Fruit fly (Drosophila melanogaster) whole organism, embryonic: ENCODE results near the gene Rab9D.

Experiments used
- Adf1 ChIP-seq: fragments of 200-800 bp; sonication (Bioruptor generic); IDR thresholded peaks from 2 replicates; pipeline ENCODE4 v1.3.6; 2022; ENCODE audit warnings: missing biosample characterization, missing genetic modification characterization
- Blimp-1 ChIP-seq: fragments of 200-800 bp; sonication (Bioruptor generic); optimal IDR thresholded peaks from 3 replicates; lab custom pipeline; 2018; ENCODE audit warnings: missing biosample characterization, missing genetic modification characterization, mild to moderate bottlenecking, moderate library complexity, missing genetic modification reagents
- CG10366 ChIP-seq: fragments of 200-800 bp; sonication (Bioruptor generic); IDR thresholded peaks from 2 replicates; pipeline ENCODE4 v1.3.6; 2022; ENCODE audit warnings: missing biosample characterization, missing genetic modification characterization
- CG10462 ChIP-seq: fragments of 200-800 bp; sonication (Bioruptor generic); optimal IDR thresholded peaks from 2 replicates; lab custom pipeline; 2016; ENCODE audit warnings: missing biosample characterization, missing genetic modification characterization
- CG10959 ChIP-seq: fragments of 200-800 bp; sonication (Bioruptor generic); IDR thresholded peaks from 2 replicates; pipeline ENCODE4 v1.3.6; 2022; ENCODE audit warnings: missing biosample characterization, missing genetic modification characterization
- CG10979 ChIP-seq: fragments of 200-800 bp; sonication (Bioruptor generic); optimal IDR thresholded peaks from 2 replicates; lab custom pipeline; 2018; ENCODE audit warnings: missing biosample characterization, mild to moderate bottlenecking, missing genetic modification characterization, moderate library complexity
- CG11504 ChIP-seq: fragments of 200-800 bp; sonication (Bioruptor generic); optimal IDR thresholded peaks from 3 replicates; lab custom pipeline; 2019; ENCODE audit warnings: missing biosample characterization, mild to moderate bottlenecking, missing genetic modification characterization, moderate library complexity
- CG12942 ChIP-seq: fragments of 200-800 bp; sonication (Bioruptor generic); optimal IDR thresholded peaks from 3 replicates; lab custom pipeline; 2016; ENCODE audit warnings: missing biosample characterization, missing genetic modification characterization
- CG14050 ChIP-seq: fragments of 200-800 bp; sonication (Bioruptor generic); IDR thresholded peaks from 3 replicates; pipeline ENCODE4 v1.3.6; 2022; ENCODE audit warnings: missing biosample characterization, missing genetic modification characterization
- CG14710 ChIP-seq: fragments of 200-800 bp; sonication (Bioruptor generic); optimal IDR thresholded peaks from 3 replicates; lab custom pipeline; 2019; ENCODE audit warnings: missing biosample characterization, mild to moderate bottlenecking, missing genetic modification characterization, moderate library complexity
- CG1529 ChIP-seq: fragments of 200-800 bp; sonication (Bioruptor generic); optimal IDR thresholded peaks from 3 replicates; lab custom pipeline; 2018; ENCODE audit warnings: missing biosample characterization, missing genetic modification characterization
- CG15696 ChIP-seq: fragments of 200-800 bp; sonication (Bioruptor generic); optimal IDR thresholded peaks from 2 replicates; lab custom pipeline; 2019; ENCODE audit warnings: missing biosample characterization, mild to moderate bottlenecking, missing genetic modification characterization, moderate library complexity
- CG17361 ChIP-seq: fragments of 200-800 bp; sonication (Bioruptor generic); IDR thresholded peaks from 3 replicates; pipeline ENCODE4 v1.3.6; 2022; ENCODE audit warnings: missing biosample characterization, missing genetic modification characterization
- CG2120 ChIP-seq: fragments of 200-800 bp; sonication (Bioruptor generic); optimal IDR thresholded peaks from 3 replicates; lab custom pipeline; 2016; ENCODE audit warnings: missing biosample characterization, missing genetic modification characterization
- CG32767 ChIP-seq: fragments of 200-800 bp; sonication (Bioruptor generic); IDR thresholded peaks from 2 replicates; pipeline ENCODE4 v1.3.6; 2022; ENCODE audit warnings: missing biosample characterization, missing genetic modification characterization
- CG6272 ChIP-seq: fragments of 200-800 bp; sonication (Bioruptor generic); IDR thresholded peaks from 2 replicates; pipeline ENCODE4 v1.3.6; 2022; ENCODE audit warnings: missing biosample characterization, missing genetic modification characterization
- CG6654 ChIP-seq: fragments of 200-800 bp; sonication (Bioruptor generic); optimal IDR thresholded peaks from 2 replicates; lab custom pipeline; 2017; ENCODE audit warnings: missing biosample characterization, mild to moderate bottlenecking, missing genetic modification characterization
- CG6683 ChIP-seq: fragments of 200-800 bp; sonication (Bioruptor generic); optimal IDR thresholded peaks from 2 replicates; lab custom pipeline; 2017; ENCODE audit warnings: missing biosample characterization, mild to moderate bottlenecking, missing genetic modification characterization, missing genetic modification reagents
- CG7271 ChIP-seq: fragments of 200-800 bp; sonication (Bioruptor generic); optimal IDR thresholded peaks from 2 replicates; lab custom pipeline; 2018; ENCODE audit warnings: missing biosample characterization, mild to moderate bottlenecking, missing genetic modification characterization, moderate library complexity
- CG7372 ChIP-seq: fragments of 200-800 bp; sonication (Bioruptor generic); IDR thresholded peaks from 2 replicates; pipeline ENCODE4 v1.3.6; 2022; ENCODE audit warnings: missing biosample characterization, missing genetic modification characterization
- CG8281 ChIP-seq: fragments of 200-800 bp; sonication (Bioruptor generic); optimal IDR thresholded peaks from 2 replicates; lab custom pipeline; 2018; ENCODE audit warnings: missing biosample characterization, mild to moderate bottlenecking, missing genetic modification characterization, moderate library complexity
- CG8765 ChIP-seq: fragments of 200-800 bp; sonication (Bioruptor generic); IDR thresholded peaks from 2 replicates; pipeline ENCODE4 v1.3.6; 2022; ENCODE audit warnings: missing biosample characterization, missing genetic modification characterization
- CG9609 ChIP-seq: fragments of 200-800 bp; sonication (Bioruptor generic); optimal IDR thresholded peaks from 3 replicates; lab custom pipeline; 2016; ENCODE audit warnings: missing biosample characterization, missing genetic modification characterization
- CG9932 ChIP-seq: fragments of 200-800 bp; sonication (Bioruptor generic); IDR thresholded peaks from 2 replicates; pipeline ENCODE4 v1.3.6; 2022; ENCODE audit warnings: missing biosample characterization, missing genetic modification characterization
- Deaf1 ChIP-seq: fragments of 200-800 bp; optimal IDR thresholded peaks from 3 replicates; lab custom pipeline; 2019; ENCODE audit warnings: missing biosample characterization, mild to moderate bottlenecking, missing genetic modification characterization, moderate library complexity
- Fer2 ChIP-seq: fragments of 200-800 bp; sonication (Bioruptor generic); optimal IDR thresholded peaks from 2 replicates; lab custom pipeline; 2018; ENCODE audit warnings: missing biosample characterization, mild to moderate bottlenecking, missing genetic modification characterization, moderate library complexity
- H2.0 ChIP-seq: fragments of 200-800 bp; sonication (Bioruptor generic); IDR thresholded peaks from 2 replicates; pipeline ENCODE4 v1.3.6; 2022; ENCODE audit warnings: missing biosample characterization, missing genetic modification characterization
- HLH54F ChIP-seq: fragments of 200-800 bp; sonication (Bioruptor generic); optimal IDR thresholded peaks from 3 replicates; lab custom pipeline; 2016; ENCODE audit warnings: missing biosample characterization, missing genetic modification characterization
- HmgZ ChIP-seq: fragments of 200-800 bp; sonication (Bioruptor generic); optimal IDR thresholded peaks from 2 replicates; lab custom pipeline; 2018; ENCODE audit warnings: missing biosample characterization, mild to moderate bottlenecking, missing genetic modification characterization
- MTF-1 ChIP-seq: fragments of 200-800 bp; sonication (Bioruptor generic); optimal IDR thresholded peaks from 2 replicates; lab custom pipeline; 2018; ENCODE audit warnings: missing biosample characterization, mild to moderate bottlenecking, missing genetic modification characterization, borderline replicate concordance
- Med ChIP-seq: fragments of 200-800 bp; sonication (Bioruptor generic); peaks from one replicate; lab custom pipeline; 2016; ENCODE audit warnings: missing biosample characterization, missing genetic modification characterization, mild to moderate bottlenecking, inconsistent platforms, moderate library complexity
- NC2β ChIP-seq: fragments of 200-800 bp; sonication (Bioruptor generic); optimal IDR thresholded peaks from 2 replicates; lab custom pipeline; 2016; ENCODE audit warnings: missing biosample characterization, missing genetic modification characterization
- Sox102F ChIP-seq: fragments of 200-800 bp; sonication (Bioruptor generic); optimal IDR thresholded peaks from 2 replicates; lab custom pipeline; 2018; ENCODE audit warnings: missing biosample characterization, mild to moderate bottlenecking, missing genetic modification characterization, moderate library complexity
- Xrp1 ChIP-seq: fragments of 200-800 bp; sonication (Bioruptor generic); IDR thresholded peaks from 2 replicates; pipeline ENCODE4 v1.3.6; 2022; ENCODE audit warnings: missing biosample characterization, missing genetic modification characterization
- az2 ChIP-seq: fragments of 200-800 bp; sonication (Bioruptor generic); optimal IDR thresholded peaks from 3 replicates; lab custom pipeline; 2016; ENCODE audit warnings: missing biosample characterization, missing genetic modification characterization
- bab2 ChIP-seq: fragments of 200-800 bp; sonication (Bioruptor generic); optimal IDR thresholded peaks from 2 replicates; lab custom pipeline; 2016; ENCODE audit warnings: missing biosample characterization, missing genetic modification characterization
- chif ChIP-seq, 2 experiments: fragments of 200-800 bp; sonication (Bioruptor generic); optimal IDR thresholded peaks; 3 replicates each; lab custom pipeline; 2016; ENCODE audit warnings: missing biosample characterization in 2 of 2, missing genetic modification characterization in 2 of 2
- ci ChIP-seq: fragments of 200-800 bp; sonication (Bioruptor generic); IDR thresholded peaks from 3 replicates; pipeline ENCODE4 v1.3.6; 2022; ENCODE audit warnings: missing biosample characterization, missing genetic modification characterization
- ems ChIP-seq: fragments of 200-800 bp; sonication (Bioruptor generic); optimal IDR thresholded peaks from 3 replicates; lab custom pipeline; 2016; ENCODE audit warnings: missing biosample characterization, missing genetic modification characterization
- gro ChIP-seq: fragments of 200-800 bp; sonication (Bioruptor generic); optimal IDR thresholded peaks from 2 replicates; lab custom pipeline; 2016; ENCODE audit warnings: missing biosample characterization, missing genetic modification characterization
- inv ChIP-seq: fragments of 200-800 bp; sonication (Bioruptor generic); IDR thresholded peaks from 2 replicates; pipeline ENCODE4 v1.3.6; 2022; ENCODE audit warnings: missing biosample characterization, missing genetic modification characterization; ENCODE audit not compliant: partially characterized antibody
- jing ChIP-seq: fragments of 200-800 bp; sonication (Bioruptor generic); optimal IDR thresholded peaks from 2 replicates; lab custom pipeline; 2018; ENCODE audit warnings: missing biosample characterization, mild to moderate bottlenecking, missing genetic modification characterization
- mld ChIP-seq: fragments of 200-800 bp; sonication (Bioruptor generic); IDR thresholded peaks from 3 replicates; pipeline ENCODE4 v1.3.6; 2022; ENCODE audit warnings: missing biosample characterization, missing genetic modification characterization; ENCODE audit not compliant: partially characterized antibody
- pho ChIP-seq: fragments of 200-800 bp; sonication (Bioruptor generic); optimal IDR thresholded peaks from 2 replicates; lab custom pipeline; 2016; ENCODE audit warnings: missing biosample characterization, missing genetic modification characterization
- tgo ChIP-seq: fragments of 200-800 bp; sonication (Bioruptor generic); IDR thresholded peaks from 3 replicates; pipeline ENCODE4 v1.3.6; 2022; ENCODE audit warnings: missing biosample characterization, missing genetic modification characterization
- ttk ChIP-seq: fragments of 200-800 bp; sonication (Bioruptor generic); IDR thresholded peaks from 2 replicates; pipeline ENCODE4 v2.1.2; 2022; ENCODE audit warnings: missing biosample characterization, missing genetic modification characterization
- unc-4 ChIP-seq: fragments of 200-800 bp; sonication (Bioruptor generic); IDR thresholded peaks from 2 replicates; pipeline ENCODE4 v1.3.6; 2022; ENCODE audit warnings: missing biosample characterization, missing genetic modification characterization; ENCODE audit not compliant: partially characterized antibody
- zen2 ChIP-seq: fragments of 200-800 bp; sonication (Bioruptor generic); IDR thresholded peaks from 3 replicates; pipeline ENCODE4 v1.3.6; 2022; ENCODE audit warnings: missing biosample characterization, missing genetic modification characterization; ENCODE audit not compliant: partially characterized antibody

The Rab9D gene

dm6 chrX:10620144-10621005 lies 31.5 kb downstream of the Rab9D start, which contains the start of gene CG43347 (continued):
- TF ChIP-seq CG10366 (GFP tag; lab: Robert Waterston, UW) (peak; percentile 45), CG11504 (peak; percentile 85), az2 (peak; percentile 53), gro (GFP tag; lab: Kevin White, UChicago) (no peak), CG14710 (peak; percentile 43), CG14050 (GFP tag; lab: Robert Waterston, UW) (0 out of 3 replicates have a peak, but pooled peaks have one; percentile 25), tgo (GFP tag; lab: Robert Waterston, UW) (peak; percentile 49; the same call in 2 of the 3 replicates), H2.0 (GFP tag; lab: Robert Waterston, UW) (peak; percentile 22; the same call in 1 of the 2 replicates), Deaf1 (tag; lab: Kevin White, UChicago) (peak; percentile 89), CG15696 (tag; lab: Kevin White, UChicago) (peak; percentile 11), CG10979 (peak; percentile 69), Xrp1 (GFP tag; lab: Robert Waterston, UW) (peak; percentile 65), CG9609 (GFP tag; lab: Kevin White, UChicago) (no peak), MTF-1 (GFP tag; lab: Kevin White, UChicago) (no peak), CG8281 (peak; percentile 19), CG10462 (GFP tag; lab: Kevin White, UChicago) (no peak), Fer2 (tag; lab: Kevin White, UChicago) (peak; percentile 28), CG10959 (GFP tag; lab: Robert Waterston, UW) (no peak), ems (no peak), CG6272 (GFP tag; lab: Robert Waterston, UW) (0 out of 2 replicates have a peak, but pooled peaks have one; percentile 35), CG8765 (GFP tag; lab: Robert Waterston, UW) (no peak), Blimp-1 (GFP tag; lab: Kevin White, UChicago) (peak; percentile 60), zen2 (GFP tag; lab: Robert Waterston, UW) (no peak), CG2120 (peak; percentile 76), Adf1 (GFP tag; lab: Robert Waterston, UW) (peak; percentile 92), CG6683 (GFP tag; lab: Kevin White, UChicago) (peak; percentile 61), CG6654 (GFP tag; lab: Kevin White, UChicago) (no peak), CG1529 (peak; percentile 54), jing (peak; percentile 11), HmgZ (tag; lab: Kevin White, UChicago) (peak; percentile 34), ci (GFP tag; lab: Robert Waterston, UW) (peak; percentile 44; the same call in 1 of the 3 replicates), mld (GFP tag; lab: Robert Waterston, UW) (no peak), CG7372 (GFP tag; lab: Robert Waterston, UW) (peak; percentile 38; the same call in 1 of the 2 replicates), CG32767 (GFP tag; lab: Robert Waterston, UW) (0 out of 2 replicates have a peak, but pooled peaks have one; percentile 20), CG17361 (GFP tag; lab: Robert Waterston, UW) (peak; percentile 80), bab2 (GFP tag; lab: Kevin White, UChicago) (peak; percentile 25), CG9932 (GFP tag; lab: Robert Waterston, UW) (peak; percentile 58), CG7271 (no peak), CG12942 (GFP tag; lab: Kevin White, UChicago) (peak; percentile 13), chif (GFP tag; optimal IDR thresholded peaks at IDR 0.05; lab: Kevin White, UChicago) (peak in 1 of 2 experiments; percentile 17), NC2β (no peak), HLH54F (GFP tag; lab: Kevin White, UChicago) (peak; percentile 31), unc-4 (GFP tag; lab: Robert Waterston, UW) (no peak), ttk (GFP tag; lab: Robert Waterston, UW) (peak; percentile 40; the same call in 1 of the 2 replicates), inv (GFP tag; lab: Robert Waterston, UW) (no peak), pho (GFP tag; lab: Kevin White, UChicago) (peak; percentile 46), Med (peak; percentile 82), Sox102F (peak; percentile 75)
